Worm (Caenorhabditis elegans) whole organism, L3 larva: ENCODE measurements around the gene bicd-1.

Experiments used
- elt-1 ChIP-seq: fragments of 150-350 bp; optimal IDR thresholded peaks from 2 replicates; lab custom pipeline; 2014; ENCODE audit warnings: missing biosample characterization, missing genetic modification characterization
- nfya-1 ChIP-seq: sonication (generic microtip); optimal IDR thresholded peaks from 2 replicates; lab custom pipeline; 2017; ENCODE audit warnings: missing genetic modification characterization, mild to moderate bottlenecking, missing compliant biosample characterization, antibody characterized with exemption, moderate library complexity; ENCODE audit not compliant: insufficient read depth
- nhr-25 ChIP-seq: sonication (generic microtip); optimal IDR thresholded peaks from 2 replicates; lab custom pipeline; 2017; ENCODE audit warnings: missing biosample characterization, missing genetic modification characterization

ce11 chrIV:6576728-6577101 is 4.6 kb upstream of the bicd-1 start:
- TF ChIP-seq nfya-1 (tag; lab: Kevin White, UChicago): peak; percentile 59
- TF ChIP-seq nhr-25 (tag; lab: Kevin White, UChicago): peak; percentile 81
- TF ChIP-seq elt-1 (tag; lab: Kevin White, UChicago): no peak
